Worm (Caenorhabditis elegans) whole organism, young adult: Measurements from ENCODE around the gene Y69A2AR.31.

Experiments
- B0019.2 ChIP-seq: fragments of 200-800 bp; sonication (Bioruptor generic); conservative IDR thresholded peaks from 2 replicates; pipeline ENCODE4 v1.3.6; 2022; ENCODE audit warnings: missing genetic modification reagents, missing genetic modification characterization, missing compliant biosample characterization
- B0261.1 ChIP-seq: sonication (generic microtip); optimal IDR thresholded peaks from 2 replicates; lab custom pipeline; 2016; ENCODE audit warnings: mild to moderate bottlenecking, missing genetic modification characterization, moderate library complexity, missing compliant biosample characterization
- B0336.3 ChIP-seq: fragments of 200-800 bp; sonication (Bioruptor generic); IDR thresholded peaks from 2 replicates; pipeline ENCODE4 v1.3.6; 2022; ENCODE audit warnings: missing genetic modification characterization, missing compliant biosample characterization
- C17E4.6 ChIP-seq: fragments of 200-800 bp; sonication (Bioruptor generic); IDR thresholded peaks from 2 replicates; pipeline ENCODE4 v1.3.6; 2022; ENCODE audit warnings: missing genetic modification reagents, missing genetic modification characterization, missing compliant biosample characterization
- F10E7.11 ChIP-seq: sonication (generic microtip); optimal IDR thresholded peaks from 2 replicates; lab custom pipeline; 2017; ENCODE audit warnings: mild to moderate bottlenecking, missing genetic modification characterization, moderate library complexity, missing compliant biosample characterization
- F33H1.4 ChIP-seq: fragments of 200-800 bp; sonication (Bioruptor generic); IDR thresholded peaks from 2 replicates; pipeline ENCODE4 v1.3.6; 2022; ENCODE audit warnings: missing genetic modification reagents, missing genetic modification characterization, missing compliant biosample characterization
- F37B4.10 ChIP-seq: fragments of 200-800 bp; sonication (Bioruptor generic); IDR thresholded peaks from 2 replicates; pipeline ENCODE4 v1.3.6; 2022; ENCODE audit warnings: missing genetic modification characterization, missing compliant biosample characterization
- F57A8.1 ChIP-seq: fragments of 200-800 bp; sonication (Bioruptor generic); optimal IDR thresholded peaks from 2 replicates; lab custom pipeline; 2018; ENCODE audit warnings: mild to moderate bottlenecking, missing genetic modification characterization, moderate library complexity, missing compliant biosample characterization
- T26A5.8 ChIP-seq: sonication (generic microtip); optimal IDR thresholded peaks from 2 replicates; lab custom pipeline; 2016; ENCODE audit warnings: missing genetic modification characterization, missing compliant biosample characterization
- Y53F4B.3 ChIP-seq: fragments of 200-800 bp; sonication (Bioruptor generic); IDR thresholded peaks from 2 replicates; pipeline ENCODE4 v1.3.6; 2022; ENCODE audit warnings: missing genetic modification reagents, missing genetic modification characterization, missing compliant biosample characterization
- Y95B8A.8 ChIP-seq: fragments of 200-800 bp; sonication (Bioruptor generic); IDR thresholded peaks from 2 replicates; pipeline ENCODE4 v1.3.6; 2022; ENCODE audit warnings: missing genetic modification reagents, missing genetic modification characterization, missing compliant biosample characterization
- akir-1 ChIP-seq: fragments of 200-800 bp; sonication (Bioruptor generic); optimal IDR thresholded peaks from 2 replicates; lab custom pipeline; 2018; ENCODE audit warnings: mild to moderate bottlenecking, missing genetic modification characterization, moderate library complexity, missing compliant biosample characterization
- atf-7 ChIP-seq: sonication (generic microtip); optimal IDR thresholded peaks from 2 replicates; lab custom pipeline; 2017; ENCODE audit warnings: mild to moderate bottlenecking, missing genetic modification characterization, missing compliant biosample characterization
- bed-1 ChIP-seq: fragments of 200-800 bp; sonication (Bioruptor generic); IDR thresholded peaks from 2 replicates; pipeline ENCODE4 v1.3.6; 2022; ENCODE audit warnings: missing genetic modification reagents, missing genetic modification characterization, missing compliant biosample characterization
- ccch-3 ChIP-seq: fragments of 200-800 bp; sonication (Bioruptor generic); optimal IDR thresholded peaks from 2 replicates; lab custom pipeline; 2018; ENCODE audit warnings: mild to moderate bottlenecking, missing genetic modification characterization, missing compliant biosample characterization
- ceh-27 ChIP-seq: fragments of 200-800 bp; sonication (Bioruptor generic); optimal IDR thresholded peaks from 2 replicates; lab custom pipeline; 2018; ENCODE audit warnings: mild to moderate bottlenecking, missing genetic modification characterization, moderate library complexity, missing compliant biosample characterization
- ceh-40 ChIP-seq: fragments of 200-800 bp; sonication (Bioruptor generic); IDR thresholded peaks from 2 replicates; pipeline ENCODE4 v1.3.6; 2022; ENCODE audit warnings: missing genetic modification characterization, missing compliant biosample characterization
- ceh-91 ChIP-seq: fragments of 200-800 bp; sonication (Bioruptor generic); IDR thresholded peaks from 2 replicates; pipeline ENCODE4 v1.3.6; 2022; ENCODE audit warnings: missing genetic modification reagents, missing genetic modification characterization, missing compliant biosample characterization
- dox-1 ChIP-seq: fragments of 200-800 bp; sonication (Bioruptor generic); IDR thresholded peaks from 2 replicates; pipeline ENCODE4 v1.3.6; 2022; ENCODE audit warnings: missing genetic modification reagents, missing genetic modification characterization, missing compliant biosample characterization
- efl-1 ChIP-seq: fragments of 150-350 bp; optimal IDR thresholded peaks from 2 replicates; lab custom pipeline; 2014; ENCODE audit warnings: missing biosample characterization, missing genetic modification reagents, missing genetic modification characterization
- egl-18 ChIP-seq: fragments of 200-800 bp; sonication (Bioruptor generic); IDR thresholded peaks from 2 replicates; pipeline ENCODE4 v1.3.6; 2022; ENCODE audit warnings: missing genetic modification reagents, missing genetic modification characterization, missing compliant biosample characterization
- egl-44 ChIP-seq: fragments of 200-800 bp; sonication (Bioruptor generic); IDR thresholded peaks from 2 replicates; pipeline ENCODE4 v1.3.6; 2022; ENCODE audit warnings: missing genetic modification reagents, missing genetic modification characterization, missing compliant biosample characterization
- egrh-3 ChIP-seq: fragments of 200-800 bp; sonication (Bioruptor generic); IDR thresholded peaks from 2 replicates; pipeline ENCODE4 v1.3.6; 2022; ENCODE audit warnings: missing genetic modification reagents, missing genetic modification characterization, missing compliant biosample characterization
- gei-17 ChIP-seq: fragments of 200-800 bp; sonication (Bioruptor generic); optimal IDR thresholded peaks from 2 replicates; lab custom pipeline; 2018; ENCODE audit warnings: mild to moderate bottlenecking, missing genetic modification characterization, missing compliant biosample characterization
- hmg-1.2 ChIP-seq: fragments of 200-800 bp; sonication (Bioruptor generic); IDR thresholded peaks from 2 replicates; pipeline ENCODE4 v1.3.6; 2022; ENCODE audit warnings: missing genetic modification reagents, missing genetic modification characterization, missing compliant biosample characterization
- hrde-1 ChIP-seq: sonication (generic microtip); optimal IDR thresholded peaks from 2 replicates; lab custom pipeline; 2016; ENCODE audit warnings: missing genetic modification characterization, mild to moderate bottlenecking, missing compliant biosample characterization, moderate library complexity, missing genotype, missing genetic modification reagents, borderline replicate concordance
- lin-26 ChIP-seq: fragments of 200-800 bp; sonication (Bioruptor generic); IDR thresholded peaks from 2 replicates; pipeline ENCODE4 v1.3.6; 2022; ENCODE audit warnings: missing genetic modification reagents, missing genetic modification characterization, missing compliant biosample characterization
- lin-40 ChIP-seq: sonication (generic microtip); optimal IDR thresholded peaks from 2 replicates; lab custom pipeline; 2016; ENCODE audit warnings: missing genetic modification characterization, mild to moderate bottlenecking, missing compliant biosample characterization, missing genotype, missing genetic modification reagents
- lir-1 ChIP-seq: fragments of 200-800 bp; sonication (Bioruptor generic); conservative IDR thresholded peaks from 2 replicates; pipeline ENCODE4 v1.3.6; 2022; ENCODE audit warnings: missing genetic modification reagents, missing genetic modification characterization, missing compliant biosample characterization
- madf-10 ChIP-seq: sonication (generic microtip); optimal IDR thresholded peaks from 2 replicates; lab custom pipeline; 2016; ENCODE audit warnings: mild to moderate bottlenecking, missing genetic modification characterization, missing compliant biosample characterization
- madf-8 ChIP-seq: fragments of 200-800 bp; sonication (Bioruptor generic); conservative IDR thresholded peaks from 2 replicates; pipeline ENCODE4 v1.3.6; 2022; ENCODE audit warnings: missing genetic modification reagents, missing genetic modification characterization, missing compliant biosample characterization
- mcd-1 ChIP-seq: fragments of 200-800 bp; sonication (Bioruptor generic); IDR thresholded peaks from 2 replicates; pipeline ENCODE4 v1.3.6; 2022; ENCODE audit warnings: missing genetic modification reagents, missing genetic modification characterization, missing compliant biosample characterization
- mel-28 ChIP-seq: sonication (generic microtip); optimal IDR thresholded peaks from 2 replicates; lab custom pipeline; 2016; ENCODE audit warnings: borderline replicate concordance, mild to moderate bottlenecking, missing genetic modification characterization, missing compliant biosample characterization
- mes-4 ChIP-seq: sonication (generic microtip); optimal IDR thresholded peaks from 2 replicates; lab custom pipeline; 2016; ENCODE audit warnings: missing genotype, missing genetic modification characterization, missing compliant biosample characterization
- nhr-179 ChIP-seq: sonication (generic microtip); optimal IDR thresholded peaks from 2 replicates; lab custom pipeline; 2016; ENCODE audit warnings: mild to moderate bottlenecking, missing genetic modification characterization, missing compliant biosample characterization
- rec-8 ChIP-seq, 2 experiments: sonication (generic microtip); optimal IDR thresholded peaks; 2 replicates each; lab custom pipeline; 2016; ENCODE audit warnings: mild to moderate bottlenecking in 2 of 2, missing genetic modification characterization in 2 of 2, missing genetic modification reagents in 2 of 2, missing genotype in 2 of 2, missing biosample characterization in 1 of 2, missing compliant biosample characterization in 1 of 2, moderate library complexity in 1 of 2
- sdz-38 ChIP-seq: sonication (generic microtip); optimal IDR thresholded peaks from 2 replicates; lab custom pipeline; 2016; ENCODE audit warnings: missing genotype, missing genetic modification characterization, missing compliant biosample characterization
- snpc-1.3 ChIP-seq: sonication (generic microtip); optimal IDR thresholded peaks from 2 replicates; lab custom pipeline; 2017; ENCODE audit warnings: missing genetic modification characterization, mild to moderate bottlenecking, missing compliant biosample characterization, antibody characterized with exemption, moderate library complexity, missing genotype, missing genetic modification reagents; ENCODE audit not compliant: insufficient read depth
- somi-1 ChIP-seq: fragments of 200-800 bp; sonication (Bioruptor generic); optimal IDR thresholded peaks from 2 replicates; lab custom pipeline; 2018; ENCODE audit warnings: mild to moderate bottlenecking, missing genetic modification characterization, missing compliant biosample characterization
- sptf-2 ChIP-seq: fragments of 200-800 bp; sonication (Bioruptor generic); optimal IDR thresholded peaks from 2 replicates; lab custom pipeline; 2018; ENCODE audit warnings: mild to moderate bottlenecking, missing genetic modification characterization, missing compliant biosample characterization
- tbp1 ChIP-seq: fragments of 200-800 bp; sonication (Bioruptor generic); optimal IDR thresholded peaks from 2 replicates; lab custom pipeline; 2018; ENCODE audit warnings: mild to moderate bottlenecking, missing genetic modification characterization, missing compliant biosample characterization
- unc-62 ChIP-seq: fragments of 150-350 bp; optimal IDR thresholded peaks from 2 replicates; lab custom pipeline; 2014; ENCODE audit warnings: missing biosample characterization, missing genetic modification reagents, missing genetic modification characterization
- xnd-1 ChIP-seq: sonication (generic microtip); optimal IDR thresholded peaks from 2 replicates; lab custom pipeline; 2016; ENCODE audit warnings: missing genotype, missing genetic modification reagents, missing genetic modification characterization, missing compliant biosample characterization
- zfh-2 ChIP-seq: fragments of 200-800 bp; sonication (Bioruptor generic); conservative IDR thresholded peaks from 2 replicates; pipeline ENCODE4 v1.3.6; 2022; ENCODE audit warnings: missing genetic modification reagents, missing genetic modification characterization, missing compliant biosample characterization

Y69A2AR.31 gene

DNA sequence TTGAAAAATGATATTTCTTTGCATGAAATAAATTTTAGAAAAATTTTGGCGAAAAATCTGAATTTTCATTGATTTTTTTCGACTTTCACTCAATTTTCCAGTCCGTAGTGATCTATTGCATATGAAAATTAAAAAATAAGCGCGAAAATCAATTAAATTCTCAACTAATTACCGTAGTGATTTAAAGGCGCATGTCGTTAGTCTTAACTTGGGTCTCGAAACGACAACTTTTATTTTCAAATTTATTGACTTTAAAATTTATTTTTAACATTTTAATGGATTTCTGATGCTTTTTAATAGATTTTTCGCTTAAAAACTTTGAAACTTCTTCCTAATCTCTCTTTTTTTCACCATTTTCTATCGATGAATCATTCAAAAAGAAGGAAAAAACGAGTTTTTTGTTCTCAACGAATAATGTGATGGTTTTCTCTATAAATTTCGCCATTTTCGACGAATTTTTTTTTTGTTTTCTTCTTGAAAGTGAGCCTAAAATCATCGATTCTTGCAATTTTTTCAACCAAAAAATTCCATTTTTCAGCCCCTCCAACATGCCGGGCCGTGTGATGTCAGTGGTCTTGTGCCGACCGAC is 56.2 kb downstream of the Y69A2AR.31 start, which contains the start of gene vamp-7 (continued):
- TF ChIP-seq bed-1 (GFP tag; lab: Robert Waterston, UW) = 0 out of 2 replicates have a peak, but pooled peaks have one; percentile 71
- TF ChIP-seq tbp1 (GFP tag; lab: Kevin White, UChicago) = peak; percentile 19
- TF ChIP-seq mel-28 = peak; percentile 37
- peak; percentile 78 for TF ChIP-seq efl-1 (GFP tag; lab: Kevin White, UChicago)
- TF ChIP-seq F37B4.10 (GFP tag; lab: Robert Waterston, UW) = no peak
- TF ChIP-seq sdz-38 = no peak
- TF ChIP-seq lin-26 = 0 out of 2 replicates have a peak, but pooled peaks have one; percentile 14
- TF ChIP-seq madf-8 (GFP tag; lab: Robert Waterston, UW) = peak; percentile 77
- no peak for TF ChIP-seq gei-17
- TF ChIP-seq hrde-1 (tag; lab: Kevin White, UChicago) = peak; percentile 13
- no peak for TF ChIP-seq atf-7
- no peak for TF ChIP-seq B0019.2 (GFP tag; lab: Robert Waterston, UW)
- TF ChIP-seq lir-1 (GFP tag; lab: Robert Waterston, UW) = no peak
- TF ChIP-seq xnd-1 (tag; lab: Kevin White, UChicago) = peak; percentile 91
- no peak for TF ChIP-seq dox-1 (GFP tag; lab: Robert Waterston, UW)
- TF ChIP-seq madf-10 (tag; lab: Kevin White, UChicago) = no peak
- TF ChIP-seq egl-18 (GFP tag; lab: Robert Waterston, UW) = no peak
- no peak for TF ChIP-seq ccch-3 (GFP tag; lab: Kevin White, UChicago)

DNA sequence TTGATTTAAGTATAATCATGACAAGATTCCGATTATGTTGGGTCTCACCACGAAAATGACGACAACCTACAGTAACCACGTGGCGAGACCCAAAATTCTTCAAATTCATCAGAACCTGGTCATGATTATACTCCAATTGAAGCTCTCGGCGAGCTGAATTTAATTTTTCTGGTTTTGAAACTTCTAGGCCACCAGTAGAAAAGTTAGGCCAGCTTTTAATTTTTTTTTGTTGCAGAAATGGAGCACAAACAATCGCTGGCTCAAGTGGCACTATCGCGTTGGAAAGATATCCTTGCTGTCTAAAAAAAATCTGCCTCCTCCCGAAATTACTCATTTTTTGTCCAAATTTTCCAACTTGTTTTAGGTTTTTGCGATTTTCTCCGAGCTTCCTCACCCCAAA is 57.2 kb downstream of the Y69A2AR.31 start:
- TF ChIP-seq bed-1 (GFP tag; lab: Robert Waterston, UW) (no peak), zfh-2 (GFP tag; lab: Robert Waterston, UW) (no peak), unc-62 (GFP tag; lab: Kevin White, UChicago) (no peak), B0261.1 (tag; lab: Kevin White, UChicago) (no peak), C17E4.6 (GFP tag; lab: Robert Waterston, UW) (no peak), lin-40 (tag; lab: Kevin White, UChicago) (no peak), mes-4 (tag; lab: Kevin White, UChicago) (no peak), ceh-91 (GFP tag; lab: Robert Waterston, UW) (no peak), xnd-1 (tag; lab: Kevin White, UChicago) (no peak), mel-28 (no peak), egl-44 (GFP tag; lab: Robert Waterston, UW) (no peak), mcd-1 (no peak), ceh-40 (no peak), nhr-179 (tag; lab: Kevin White, UChicago) (no peak), F10E7.11 (tag; lab: Kevin White, UChicago) (no peak), F57A8.1 (GFP tag; lab: Kevin White, UChicago) (no peak)
- TF ChIP-seq, all 124 proteins: peak for 0

DNA sequence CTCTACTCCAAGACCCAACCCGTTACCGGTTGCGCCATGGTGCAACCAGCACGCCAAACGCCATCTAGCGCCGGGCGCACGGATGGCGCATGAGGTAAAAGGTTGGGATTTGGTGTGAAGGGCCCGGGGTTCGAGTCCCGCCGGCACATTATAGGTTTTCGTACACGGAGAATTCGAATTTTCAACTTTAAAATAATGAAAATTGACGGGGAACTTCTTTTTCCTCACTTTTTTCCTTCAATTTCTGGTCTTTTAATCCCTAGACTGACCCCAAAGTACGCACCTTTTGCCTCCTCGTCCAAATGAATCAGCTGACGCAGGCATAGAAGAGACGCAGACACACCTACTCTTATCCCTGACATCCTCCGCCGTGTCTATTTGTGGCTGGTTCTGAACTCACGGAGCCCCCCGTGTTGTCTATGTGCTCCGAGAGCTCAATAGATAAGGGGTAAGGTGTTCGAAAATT is 60.2 kb downstream of the Y69A2AR.31 start:
- TF ChIP-seq ceh-27 (GFP tag; lab: Kevin White, UChicago) (no peak), somi-1 (no peak), hmg-1.2 (peak; percentile 41; the same call in 1 of the 2 replicates), mel-28 (no peak), T26A5.8 (tag; lab: Kevin White, UChicago) (no peak), sptf-2 (GFP tag; lab: Kevin White, UChicago) (no peak), Y95B8A.8 (0 out of 2 replicates have a peak, but pooled peaks have one; percentile 16), atf-7 (no peak), akir-1 (GFP tag; lab: Kevin White, UChicago) (no peak), Y53F4B.3 (no peak), B0336.3 (GFP tag; lab: Robert Waterston, UW) (no peak), snpc-1.3 (tag; lab: Kevin White, UChicago) (no peak), mcd-1 (0 out of 2 replicates have a peak, but pooled peaks have one; percentile 31), rec-8 (tag; optimal IDR thresholded peaks at IDR 0.05; lab: Kevin White, UChicago) (no peak), C17E4.6 (GFP tag; lab: Robert Waterston, UW) (no peak), F37B4.10 (GFP tag; lab: Robert Waterston, UW) (0 out of 2 replicates have a peak, but pooled peaks have one; percentile 52), F33H1.4 (peak; percentile 34; the same call in 1 of the 2 replicates), egrh-3 (GFP tag; lab: Robert Waterston, UW) (peak; percentile 58; the same call in 1 of the 2 replicates)
